Worm (Caenorhabditis elegans) whole organism, young adult: ENCODE data around the gene F09G8.7.
A peak's percentile ranks its signal among the peaks of the same experiment; 100 is the strongest.

Source experiments
- D2030.7 ChIP-seq: fragments of 200-800 bp; sonication (Bioruptor generic); IDR thresholded peaks from 2 replicates; pipeline ENCODE4 v1.3.6; 2022; ENCODE audit warnings: missing genetic modification reagents, missing genetic modification characterization, missing compliant biosample characterization
- F10E7.11 ChIP-seq: sonication (generic microtip); optimal IDR thresholded peaks from 2 replicates; lab custom pipeline; 2017; ENCODE audit warnings: mild to moderate bottlenecking, missing genetic modification characterization, moderate library complexity, missing compliant biosample characterization
- F22D6.2 ChIP-seq: sonication (generic microtip); optimal IDR thresholded peaks from 2 replicates; lab custom pipeline; 2016; ENCODE audit warnings: mild to moderate bottlenecking, missing genetic modification characterization, missing compliant biosample characterization
- F39B2.1 ChIP-seq: fragments of 200-800 bp; sonication (Bioruptor generic); IDR thresholded peaks from 2 replicates; pipeline ENCODE4 v1.3.6; 2022; ENCODE audit warnings: missing genetic modification reagents, missing genetic modification characterization, missing compliant biosample characterization
- F49E8.2 ChIP-seq: sonication (generic microtip); optimal IDR thresholded peaks from 3 replicates; lab custom pipeline; 2017; ENCODE audit warnings: missing genetic modification characterization, mild to moderate bottlenecking, missing compliant biosample characterization, antibody characterized with exemption, moderate library complexity; ENCODE audit not compliant: insufficient read depth
- F52B5.7 ChIP-seq: sonication (generic microtip); optimal IDR thresholded peaks from 2 replicates; lab custom pipeline; 2016; ENCODE audit warnings: mild to moderate bottlenecking, missing genetic modification characterization, missing compliant biosample characterization
- F57A8.1 ChIP-seq: fragments of 200-800 bp; sonication (Bioruptor generic); optimal IDR thresholded peaks from 2 replicates; lab custom pipeline; 2018; ENCODE audit warnings: mild to moderate bottlenecking, missing genetic modification characterization, moderate library complexity, missing compliant biosample characterization
- T07F8.4 ChIP-seq: sonication (generic microtip); optimal IDR thresholded peaks from 2 replicates; lab custom pipeline; 2016; ENCODE audit warnings: mild to moderate bottlenecking, missing genetic modification characterization, moderate library complexity, missing compliant biosample characterization
- Y56A3A.18 ChIP-seq: fragments of 200-800 bp; sonication (Bioruptor generic); IDR thresholded peaks from 2 replicates; pipeline ENCODE4 v1.3.6; 2022; ENCODE audit warnings: missing genetic modification reagents, missing genetic modification characterization, missing compliant biosample characterization
- Y79H2A.3 ChIP-seq: fragments of 200-800 bp; sonication (Bioruptor generic); conservative IDR thresholded peaks from 2 replicates; pipeline ENCODE4 v1.3.6; 2022; ENCODE audit warnings: missing genetic modification reagents, missing genetic modification characterization, missing compliant biosample characterization
- ZK185.1 ChIP-seq: sonication (generic microtip); optimal IDR thresholded peaks from 2 replicates; lab custom pipeline; 2016; ENCODE audit warnings: mild to moderate bottlenecking, missing genetic modification characterization, missing compliant biosample characterization; ENCODE audit not compliant: poor library complexity, severe bottlenecking
- akir-1 ChIP-seq: fragments of 200-800 bp; sonication (Bioruptor generic); optimal IDR thresholded peaks from 2 replicates; lab custom pipeline; 2018; ENCODE audit warnings: mild to moderate bottlenecking, missing genetic modification characterization, moderate library complexity, missing compliant biosample characterization
- aptf-2 ChIP-seq: fragments of 200-800 bp; sonication (Bioruptor generic); conservative IDR thresholded peaks from 2 replicates; pipeline ENCODE4 v1.3.6; 2022; ENCODE audit warnings: missing genetic modification reagents, missing genetic modification characterization, missing compliant biosample characterization
- aptf-3 ChIP-seq: fragments of 200-800 bp; sonication (Bioruptor generic); IDR thresholded peaks from 2 replicates; pipeline ENCODE4 v1.3.6; 2022; ENCODE audit warnings: missing genetic modification characterization, missing compliant biosample characterization
- atf-7 ChIP-seq: sonication (generic microtip); optimal IDR thresholded peaks from 2 replicates; lab custom pipeline; 2017; ENCODE audit warnings: mild to moderate bottlenecking, missing genetic modification characterization, missing compliant biosample characterization
- ceh-40 ChIP-seq: fragments of 200-800 bp; sonication (Bioruptor generic); IDR thresholded peaks from 2 replicates; pipeline ENCODE4 v1.3.6; 2022; ENCODE audit warnings: missing genetic modification characterization, missing compliant biosample characterization
- ceh-58 ChIP-seq: fragments of 200-800 bp; sonication (Bioruptor generic); IDR thresholded peaks from 2 replicates; pipeline ENCODE4 v1.3.6; 2022; ENCODE audit warnings: missing genetic modification characterization, missing compliant biosample characterization
- dpff-1 ChIP-seq: sonication (generic microtip); optimal IDR thresholded peaks from 2 replicates; lab custom pipeline; 2017; ENCODE audit warnings: mild to moderate bottlenecking, missing genetic modification characterization, missing compliant biosample characterization
- efl-1 ChIP-seq: fragments of 150-350 bp; optimal IDR thresholded peaks from 2 replicates; lab custom pipeline; 2014; ENCODE audit warnings: missing biosample characterization, missing genetic modification reagents, missing genetic modification characterization
- ekl-4 ChIP-seq: fragments of 200-800 bp; sonication (Bioruptor generic); IDR thresholded peaks from 2 replicates; pipeline ENCODE4 v1.3.6; 2022; ENCODE audit warnings: missing genetic modification reagents, missing genetic modification characterization, missing compliant biosample characterization
- ets-4 ChIP-seq: fragments of 200-800 bp; sonication (Bioruptor generic); optimal IDR thresholded peaks from 2 replicates; lab custom pipeline; 2018; ENCODE audit warnings: mild to moderate bottlenecking, missing genetic modification characterization, missing compliant biosample characterization
- hmg-1.2 ChIP-seq: fragments of 200-800 bp; sonication (Bioruptor generic); IDR thresholded peaks from 2 replicates; pipeline ENCODE4 v1.3.6; 2022; ENCODE audit warnings: missing genetic modification reagents, missing genetic modification characterization, missing compliant biosample characterization
- hmg-20 ChIP-seq: fragments of 200-800 bp; sonication (Bioruptor generic); IDR thresholded peaks from 2 replicates; pipeline ENCODE4 v1.3.6; 2022; ENCODE audit warnings: missing genetic modification reagents, missing genetic modification characterization, missing compliant biosample characterization
- let-526 ChIP-seq: fragments of 200-800 bp; sonication (Bioruptor generic); IDR thresholded peaks from 2 replicates; pipeline ENCODE4 v1.3.6; 2022; ENCODE audit warnings: missing genetic modification reagents, missing genetic modification characterization, missing compliant biosample characterization
- lin-35 ChIP-seq, 3 experiments: fragments of 150-350 bp in 2 of 3; sonication (generic microtip) in 1 of 3; optimal IDR thresholded peaks; 2 replicates each; lab custom pipeline; 2014 to 2018; ENCODE audit warnings: missing biosample characterization in 3 of 3, missing genetic modification characterization in 3 of 3, missing genetic modification reagents in 3 of 3
- lin-54 ChIP-seq: fragments of 200-800 bp; sonication (Bioruptor generic); optimal IDR thresholded peaks from 2 replicates; lab custom pipeline; 2018; ENCODE audit warnings: mild to moderate bottlenecking, missing genetic modification characterization, missing compliant biosample characterization
- lsy-27 ChIP-seq: sonication (generic microtip); optimal IDR thresholded peaks from 2 replicates; lab custom pipeline; 2017; ENCODE audit warnings: missing genetic modification characterization, mild to moderate bottlenecking, missing compliant biosample characterization, antibody characterized with exemption, missing genotype, borderline replicate concordance; ENCODE audit not compliant: insufficient read depth
- madf-6 ChIP-seq: fragments of 200-800 bp; sonication (Bioruptor generic); IDR thresholded peaks from 2 replicates; pipeline ENCODE4 v1.3.6; 2022; ENCODE audit warnings: missing genetic modification reagents, missing genetic modification characterization, missing compliant biosample characterization
- madf-8 ChIP-seq: fragments of 200-800 bp; sonication (Bioruptor generic); conservative IDR thresholded peaks from 2 replicates; pipeline ENCODE4 v1.3.6; 2022; ENCODE audit warnings: missing genetic modification reagents, missing genetic modification characterization, missing compliant biosample characterization
- nfyb-1 ChIP-seq: fragments of 200-800 bp; sonication (Bioruptor generic); IDR thresholded peaks from 2 replicates; pipeline ENCODE4 v1.3.6; 2022; ENCODE audit warnings: missing genetic modification reagents, missing genetic modification characterization, missing compliant biosample characterization
- nhr-120 ChIP-seq: fragments of 200-800 bp; sonication (Bioruptor generic); IDR thresholded peaks from 2 replicates; pipeline ENCODE4 v1.3.6; 2022; ENCODE audit warnings: missing genetic modification characterization, missing compliant biosample characterization
- nhr-80 ChIP-seq: sonication (generic microtip); optimal IDR thresholded peaks from 2 replicates; lab custom pipeline; 2016; ENCODE audit warnings: missing genetic modification characterization, missing compliant biosample characterization
- rec-8 ChIP-seq, 2 experiments: sonication (generic microtip); optimal IDR thresholded peaks; 2 replicates each; lab custom pipeline; 2016; ENCODE audit warnings: mild to moderate bottlenecking in 2 of 2, missing genetic modification characterization in 2 of 2, missing genetic modification reagents in 2 of 2, missing genotype in 2 of 2, missing biosample characterization in 1 of 2, missing compliant biosample characterization in 1 of 2, moderate library complexity in 1 of 2
- rpc-1 ChIP-seq, 2 experiments: fragments of 150-350 bp in 1 of 2; sonication (generic microtip) in 1 of 2; optimal IDR thresholded peaks; 2 replicates each; lab custom pipeline; 2014 to 2018; ENCODE audit warnings: missing biosample characterization in 1 of 2, missing genetic modification characterization in 1 of 2, missing genetic modification reagents in 1 of 2, missing genotype in 1 of 2
- snpc-1.1 ChIP-seq: sonication (generic microtip); optimal IDR thresholded peaks from 2 replicates; lab custom pipeline; 2017; ENCODE audit warnings: missing genetic modification characterization, mild to moderate bottlenecking, missing compliant biosample characterization, antibody characterized with exemption, moderate library complexity, missing genotype, missing genetic modification reagents; ENCODE audit not compliant: insufficient read depth
- somi-1 ChIP-seq: fragments of 200-800 bp; sonication (Bioruptor generic); optimal IDR thresholded peaks from 2 replicates; lab custom pipeline; 2018; ENCODE audit warnings: mild to moderate bottlenecking, missing genetic modification characterization, missing compliant biosample characterization
- tbx-9 ChIP-seq: sonication (generic microtip); optimal IDR thresholded peaks from 2 replicates; lab custom pipeline; 2016; ENCODE audit warnings: borderline replicate concordance, missing genetic modification characterization, inconsistent platforms, missing compliant biosample characterization
- tlf-1 ChIP-seq: fragments of 200-800 bp; sonication (Bioruptor generic); optimal IDR thresholded peaks from 2 replicates; lab custom pipeline; 2018; ENCODE audit warnings: mild to moderate bottlenecking, missing genetic modification characterization, missing compliant biosample characterization
- unc-62 ChIP-seq: fragments of 150-350 bp; optimal IDR thresholded peaks from 2 replicates; lab custom pipeline; 2014; ENCODE audit warnings: missing biosample characterization, missing genetic modification reagents, missing genetic modification characterization
- xnd-1 ChIP-seq: sonication (generic microtip); optimal IDR thresholded peaks from 2 replicates; lab custom pipeline; 2016; ENCODE audit warnings: missing genotype, missing genetic modification reagents, missing genetic modification characterization, missing compliant biosample characterization
- ztf-18 ChIP-seq: sonication (generic microtip); optimal IDR thresholded peaks from 2 replicates; lab custom pipeline; 2016; ENCODE audit warnings: missing genotype, mild to moderate bottlenecking, missing genetic modification characterization, missing compliant biosample characterization
- ztf-6 ChIP-seq: fragments of 200-800 bp; sonication (Bioruptor generic); IDR thresholded peaks from 2 replicates; pipeline ENCODE4 v1.3.6; 2022; ENCODE audit warnings: missing genetic modification reagents, missing genetic modification characterization, missing compliant biosample characterization

Gene F09G8.7

DNA sequence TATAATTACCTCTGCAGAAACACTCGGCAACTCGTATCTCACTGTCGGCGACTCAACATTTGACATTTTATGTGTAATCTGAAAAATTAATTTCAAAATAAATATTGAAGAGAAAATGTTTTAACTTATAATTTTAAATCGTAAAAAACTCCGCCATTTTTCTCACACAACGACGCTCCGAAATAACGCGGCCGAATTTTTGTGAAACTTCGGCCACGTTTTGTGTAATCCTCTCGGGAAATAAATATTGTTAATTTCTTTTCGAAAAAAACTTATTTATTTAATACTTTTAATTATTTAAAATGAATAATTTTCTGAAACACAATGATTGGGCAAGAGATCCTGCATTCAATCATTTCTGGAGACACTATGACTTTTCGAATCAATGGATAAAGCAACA lies 39.2 kb upstream of the F09G8.7 start, which contains the start of the genes F10E9.7 and F10E9.5 (continued):
- TF ChIP-seq T07F8.4 (tag; lab: Kevin White, UChicago) (no peak), let-526 (GFP tag; lab: Robert Waterston, UW) (peak; percentile 78), ztf-6 (GFP tag; lab: Robert Waterston, UW) (peak; percentile 59; the same call in 1 of the 2 replicates), D2030.7 (peak; percentile 67), ztf-18 (tag; lab: Kevin White, UChicago) (peak; percentile 22), rpc-1 (optimal IDR thresholded peaks at IDR 0.05; lab: Kevin White, UChicago) (no peak), rpc-1 (tag; optimal IDR thresholded peaks at IDR 0.05; lab: Kevin White, UChicago) (no peak), ceh-40 (peak; percentile 89), F52B5.7 (tag; lab: Kevin White, UChicago) (no peak), F22D6.2 (tag; lab: Kevin White, UChicago) (peak; percentile 13), unc-62 (GFP tag; lab: Kevin White, UChicago) (no peak), ekl-4 (GFP tag; lab: Robert Waterston, UW) (no peak; the same call in 1 of the 2 replicates), rec-8 (tag; optimal IDR thresholded peaks at IDR 0.05; lab: Kevin White, UChicago) (peak; percentile 14 to 92), aptf-3 (GFP tag; lab: Robert Waterston, UW) (no peak), F57A8.1 (GFP tag; lab: Kevin White, UChicago) (peak; percentile 44), snpc-1.1 (tag; lab: Kevin White, UChicago) (peak; percentile 46), nhr-80 (tag; lab: Kevin White, UChicago) (peak; percentile 17), madf-6 (GFP tag; lab: Robert Waterston, UW) (peak; percentile 75), nfyb-1 (GFP tag; lab: Robert Waterston, UW) (peak; percentile 56; the same call in 1 of the 2 replicates), F49E8.2 (tag; lab: Kevin White, UChicago) (no peak), madf-8 (GFP tag; lab: Robert Waterston, UW) (peak; percentile 52), hmg-20 (GFP tag; lab: Robert Waterston, UW) (0 out of 2 replicates have a peak, but pooled peaks have one; percentile 30), Y56A3A.18 (GFP tag; lab: Robert Waterston, UW) (no peak), tlf-1 (GFP tag; lab: Kevin White, UChicago) (peak; percentile 46), F10E7.11 (tag; lab: Kevin White, UChicago) (peak; percentile 76), lin-35 (GFP tag; optimal IDR thresholded peaks at IDR 0.05; lab: Kevin White, UChicago) (peak in 1 of 3 experiments; percentile 83), xnd-1 (no peak), Y79H2A.3 (no peak), efl-1 (peak; percentile 56), lin-54 (GFP tag; lab: Kevin White, UChicago) (peak; percentile 85)

DNA sequence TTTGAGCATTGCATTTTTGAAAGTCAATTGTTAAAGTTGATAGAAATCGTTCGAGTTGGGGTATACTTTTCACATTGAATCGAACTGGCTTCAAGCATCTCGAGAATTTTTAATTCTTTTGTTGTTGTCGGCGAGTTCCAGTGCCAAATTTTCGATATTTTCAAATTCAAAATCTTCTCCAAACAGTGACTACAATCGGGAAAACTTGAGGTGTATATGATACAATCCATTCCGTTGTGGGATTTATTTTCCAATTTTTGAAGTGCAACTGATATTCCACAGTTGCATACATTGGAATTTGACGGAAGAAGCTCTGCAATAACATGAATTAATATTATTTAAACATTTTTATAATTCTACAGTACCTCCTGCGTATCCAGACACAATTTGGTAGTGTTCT lies 37.7 kb upstream of the F09G8.7 start:
- TF ChIP-seq somi-1 (GFP tag; lab: Kevin White, UChicago) = no peak
- TF ChIP-seq ZK185.1 = no peak
- no peak for TF ChIP-seq tlf-1 (GFP tag; lab: Kevin White, UChicago)
- no peak for TF ChIP-seq snpc-1.1 (tag; lab: Kevin White, UChicago)
- no peak for TF ChIP-seq ceh-58
- TF ChIP-seq F57A8.1 (GFP tag; lab: Kevin White, UChicago) = no peak
- TF ChIP-seq dpff-1 = no peak
- no peak for TF ChIP-seq ets-4 (GFP tag; lab: Kevin White, UChicago)
- no peak for TF ChIP-seq F39B2.1 (GFP tag; lab: Robert Waterston, UW)
- no peak for TF ChIP-seq akir-1 (GFP tag; lab: Kevin White, UChicago)
- no peak for TF ChIP-seq lsy-27
- TF ChIP-seq tbx-9 (tag; lab: Kevin White, UChicago) = no peak
- TF ChIP-seq nhr-120 (GFP tag; lab: Robert Waterston, UW) = no peak
- no peak for TF ChIP-seq nhr-80 (tag; lab: Kevin White, UChicago)
- no peak for TF ChIP-seq hmg-1.2 (GFP tag; lab: Robert Waterston, UW)
- TF ChIP-seq atf-7 (tag; lab: Kevin White, UChicago) = no peak
- TF ChIP-seq aptf-2 = no peak
